Worm (Caenorhabditis elegans): ENCODE results near the gene kin-5.

DNA sequence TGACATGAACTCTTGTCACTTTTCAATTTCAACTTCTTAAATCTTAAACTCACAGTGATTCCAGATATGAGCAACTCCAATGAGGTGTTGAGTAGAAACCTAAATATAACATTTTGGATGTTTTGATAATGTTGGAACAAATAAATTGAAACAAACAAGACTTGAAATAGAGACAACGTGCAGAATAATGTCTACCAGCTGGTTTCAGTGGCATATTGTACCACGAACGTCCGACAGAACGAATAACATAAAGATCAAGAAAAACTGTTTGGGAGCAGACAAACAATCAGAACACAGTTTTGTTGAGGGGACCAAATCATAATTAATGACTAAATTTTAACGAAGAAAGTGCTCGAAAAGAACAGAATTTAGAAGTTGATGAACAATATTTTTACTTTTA is 15.6 kb downstream of the kin-5 start, which contains the start of gene gon-1:
- TF ChIP-seq him-1 (tag; optimal IDR thresholded peaks at IDR 0.05): no peak
- TF ChIP-seq dao-5 (tag; optimal IDR thresholded peaks at IDR 0.05): no peak

Data from whole organism, L4/young adult.